Worm (Caenorhabditis elegans): ENCODE data around the gene dlc-3.

dlc-3 gene

DNA sequence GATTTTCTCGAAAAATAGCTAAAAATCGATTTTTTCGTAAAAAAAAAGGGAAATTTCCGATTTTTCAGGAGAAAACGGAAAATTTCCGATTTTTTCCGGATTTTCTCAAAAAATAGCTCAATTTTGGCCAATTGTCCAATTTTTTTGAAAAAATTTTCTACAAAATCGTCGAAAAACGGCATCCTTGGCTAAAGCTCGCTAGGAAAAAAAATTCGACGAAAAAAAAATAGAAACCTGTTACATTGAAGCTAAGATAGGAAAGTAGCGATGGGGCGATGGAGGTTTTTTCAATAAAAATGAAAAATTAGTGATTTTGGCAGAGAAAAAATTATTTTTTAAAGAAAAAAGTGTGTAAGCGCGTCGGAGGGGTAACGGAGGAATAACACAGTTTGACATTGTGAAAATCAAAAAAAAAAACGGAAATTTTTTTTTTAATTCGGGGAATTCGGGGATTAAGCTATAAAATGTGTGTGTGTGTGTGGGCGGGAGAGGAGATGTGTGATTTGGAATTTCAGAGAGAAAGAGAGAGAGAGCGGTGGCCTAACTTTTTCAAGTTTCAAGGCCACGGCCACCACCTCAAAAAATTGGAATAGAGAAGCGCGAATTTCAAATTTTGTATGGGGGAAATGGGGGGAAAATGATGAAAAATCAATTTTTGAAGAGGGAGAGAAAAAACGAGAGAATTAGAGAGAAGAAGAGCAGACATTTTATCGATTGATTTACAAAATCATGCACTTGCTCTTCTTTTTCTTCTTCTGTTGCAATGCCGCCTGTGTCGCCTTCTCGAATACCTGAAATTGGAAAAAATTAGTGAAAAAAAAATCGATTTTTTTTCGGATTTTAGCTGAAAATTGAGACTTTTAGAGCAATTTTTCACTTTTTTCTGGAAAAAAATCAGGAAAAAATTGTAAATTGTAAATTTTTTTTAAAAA is 51.5 kb downstream of the dlc-3 start:
- TF ChIP-seq ceh-28 (tag; optimal IDR thresholded peaks at IDR 0.05) = peak; percentile 11
- no peak for TF ChIP-seq nhr-12 (tag; optimal IDR thresholded peaks at IDR 0.05)
- no peak for TF ChIP-seq nhr-67 (tag; optimal IDR thresholded peaks at IDR 0.05)

Data from whole organism, L3 larva.